Worm (Caenorhabditis elegans) whole organism, young adult: ENCODE data around the gene atat-2.

Source experiments
- dpff-1 ChIP-seq: sonication (generic microtip); optimal IDR thresholded peaks from 2 replicates; lab custom pipeline; 2017; ENCODE audit warnings: mild to moderate bottlenecking, missing genetic modification characterization, missing compliant biosample characterization
- hmg-20 ChIP-seq: fragments of 200-800 bp; sonication (Bioruptor generic); IDR thresholded peaks from 2 replicates; pipeline ENCODE4 v1.3.6; 2022; ENCODE audit warnings: missing genetic modification reagents, missing genetic modification characterization, missing compliant biosample characterization
- ztf-22 ChIP-seq: fragments of 200-800 bp; sonication (Bioruptor generic); optimal IDR thresholded peaks from 2 replicates; lab custom pipeline; 2018; ENCODE audit warnings: mild to moderate bottlenecking, missing genetic modification characterization, moderate library complexity, missing compliant biosample characterization
- ztf-3 ChIP-seq: fragments of 200-800 bp; sonication (Bioruptor generic); optimal IDR thresholded peaks from 2 replicates; lab custom pipeline; 2018; ENCODE audit warnings: mild to moderate bottlenecking, missing genetic modification characterization, missing compliant biosample characterization

- no peak for TF ChIP-seq dpff-1
- TF ChIP-seq ztf-3 (GFP tag; lab: Kevin White, UChicago): no peak
- no peak for TF ChIP-seq ztf-22
- TF ChIP-seq hmg-20 (GFP tag; lab: Robert Waterston, UW): no peak
Measured at ce11 chrX:5837035-5837434, 11.9 kb upstream of the atat-2 start.
